Worm (Caenorhabditis elegans): Measurements from ENCODE around the gene inx-6.

The inx-6 gene

DNA sequence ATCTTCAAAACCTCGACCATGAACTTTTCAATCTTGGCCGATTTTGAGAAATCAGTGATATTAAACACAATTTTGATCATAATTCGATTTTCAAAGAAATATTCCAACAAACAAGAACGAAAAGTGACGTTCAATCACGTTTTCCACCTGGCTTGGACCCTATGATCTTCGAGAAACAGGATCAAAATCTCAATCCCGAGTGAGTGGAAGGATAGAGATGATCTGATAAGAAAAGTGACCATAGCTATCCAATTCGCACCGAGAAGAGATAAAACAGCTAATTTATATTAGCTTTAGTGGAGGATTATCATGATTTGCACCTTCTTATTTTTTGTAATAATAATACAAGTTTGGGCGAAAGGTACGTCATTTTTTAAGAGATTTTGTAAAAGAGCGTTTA lies 25.3 kb upstream of the inx-6 start, which contains the start of gene T23F6.2:
T23F6.2 (plus strand) TSS at position 251 of the 400 bp plus-strand sequence.
- TF ChIP-seq ceh-16 (tag; optimal IDR thresholded peaks at IDR 0.05) (no peak), nhr-43 (tag; optimal IDR thresholded peaks at IDR 0.05; ENCODE audit: poor library complexity, severe bottlenecking) (peak; percentile 53)

DNA sequence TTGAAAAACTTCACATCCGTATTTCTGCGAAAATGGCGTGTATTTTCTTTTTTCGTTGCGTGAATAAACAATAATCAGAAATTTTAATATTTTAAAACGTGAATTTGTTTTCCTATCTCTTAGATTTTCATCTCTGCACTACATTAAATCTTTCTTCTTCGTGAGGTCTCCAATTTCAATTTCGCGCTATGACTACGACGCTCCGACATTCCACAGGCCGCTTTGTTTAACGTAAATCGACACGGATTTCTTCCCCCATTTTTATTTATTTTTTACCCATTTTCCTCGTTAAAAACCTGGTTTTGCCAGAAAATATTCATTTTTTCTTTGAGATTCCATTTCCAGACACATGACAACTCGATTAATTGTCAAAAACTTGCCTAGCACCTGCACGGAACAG lies 21.7 kb upstream of the inx-6 start, which contains the start of the genes T23F6.3 and rbd-1:
T23F6.3 (minus strand) TSS at position 120 of the 400 bp plus-strand sequence.
rbd-1 (plus strand) TSS at position 346 of the 400 bp plus-strand sequence.
- peak; percentile 70 for TF ChIP-seq pqm-1 (tag; optimal IDR thresholded peaks at IDR 0.05)
- TF ChIP-seq nhr-25 (tag; optimal IDR thresholded peaks at IDR 0.05): peak; percentile 71
- no peak for TF ChIP-seq egl-27 (tag; optimal IDR thresholded peaks at IDR 0.05)
- peak; percentile 83 for TF ChIP-seq lin-15B (tag; optimal IDR thresholded peaks at IDR 0.05)
- peak; percentile 64 for TF ChIP-seq nhr-77 (tag; optimal IDR thresholded peaks at IDR 0.05)
- TF ChIP-seq pha-4 (tag; optimal IDR thresholded peaks at IDR 0.05): peak; percentile 95
- TF ChIP-seq hmg-11 (tag; optimal IDR thresholded peaks at IDR 0.05): peak; percentile 89
- peak; percentile 92 for TF ChIP-seq nhr-23 (tag; optimal IDR thresholded peaks at IDR 0.05)
- peak; percentile 55 for TF ChIP-seq tbx-2 (tag; optimal IDR thresholded peaks at IDR 0.05)
- peak; percentile 57 for TF ChIP-seq skn-1 (tag; optimal IDR thresholded peaks at IDR 0.05)
- TF ChIP-seq nhr-43 (tag; optimal IDR thresholded peaks at IDR 0.05; ENCODE audit: poor library complexity, severe bottlenecking): peak; percentile 86
- peak; percentile 54 for TF ChIP-seq jun-1 (tag; optimal IDR thresholded peaks at IDR 0.05)
- peak; percentile 57 for TF ChIP-seq lsy-12 (tag; optimal IDR thresholded peaks at IDR 0.05)
- TF ChIP-seq R02D3.7 (tag; optimal IDR thresholded peaks at IDR 0.05): peak; percentile 99
- peak; percentile 73 for TF ChIP-seq ceh-28 (tag; optimal IDR thresholded peaks at IDR 0.05)
- no peak for TF ChIP-seq ztf-11 (tag; optimal IDR thresholded peaks at IDR 0.05)
- peak; percentile 69 for TF ChIP-seq nhr-11 (tag; optimal IDR thresholded peaks at IDR 0.05)
- TF ChIP-seq snpc-4 (tag; optimal IDR thresholded peaks at IDR 0.05): peak; percentile 75
- no peak for TF ChIP-seq mml-1 (tag; optimal IDR thresholded peaks at IDR 0.05)
- peak; percentile 84 for TF ChIP-seq nfya-1 (tag; optimal IDR thresholded peaks at IDR 0.05; ENCODE audit: insufficient read depth)
- TF ChIP-seq aly-2 (tag; optimal IDR thresholded peaks at IDR 0.05): no peak
- no peak for TF ChIP-seq ZK546.5 (tag; optimal IDR thresholded peaks at IDR 0.05)
- TF ChIP-seq egl-5 (tag; optimal IDR thresholded peaks at IDR 0.05): peak; percentile 73
- peak; percentile 69 for TF ChIP-seq lin-39 (tag; optimal IDR thresholded peaks at IDR 0.05)
- TF ChIP-seq unc-39 (tag; optimal IDR thresholded peaks at IDR 0.05): no peak
- TF ChIP-seq ceh-82 (tag; optimal IDR thresholded peaks at IDR 0.05): peak; percentile 82
- TF ChIP-seq elt-2 (tag; optimal IDR thresholded peaks at IDR 0.05): peak; percentile 48

DNA sequence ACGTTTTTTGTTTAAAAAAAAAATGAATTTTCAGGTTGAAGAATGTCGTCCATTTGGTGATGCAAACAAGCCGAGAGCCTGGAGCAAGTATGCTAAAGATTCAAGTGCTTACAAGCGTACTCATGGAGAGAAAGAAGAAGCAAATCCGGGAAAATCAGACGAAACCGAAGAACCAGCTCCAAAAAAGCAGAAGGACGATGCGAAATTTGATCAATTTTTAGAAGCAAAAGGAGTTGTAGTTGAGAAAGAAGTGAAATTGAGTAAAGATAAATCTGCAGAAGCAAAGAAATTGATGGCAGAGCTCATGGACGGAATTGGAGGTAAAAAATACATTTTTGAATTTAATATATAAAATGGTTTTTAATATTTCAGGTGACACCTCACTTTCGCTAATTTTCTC lies 21.2 kb upstream of the inx-6 start:
- TF ChIP-seq ztf-11 (tag; optimal IDR thresholded peaks at IDR 0.05): no peak
- no peak for TF ChIP-seq hmg-11 (tag; optimal IDR thresholded peaks at IDR 0.05)
- TF ChIP-seq elt-3 (tag; optimal IDR thresholded peaks at IDR 0.05): no peak
- no peak for TF ChIP-seq mdl-1 (tag; optimal IDR thresholded peaks at IDR 0.05)
- TF ChIP-seq skn-1 (tag; optimal IDR thresholded peaks at IDR 0.05): no peak
- TF ChIP-seq nhr-28 (tag; optimal IDR thresholded peaks at IDR 0.05): no peak
- TF ChIP-seq ceh-28 (tag; optimal IDR thresholded peaks at IDR 0.05): no peak
- TF ChIP-seq pqm-1 (tag; optimal IDR thresholded peaks at IDR 0.05): no peak
- TF ChIP-seq ztf-4 (tag; optimal IDR thresholded peaks at IDR 0.05): no peak
- no peak for TF ChIP-seq nhr-12 (tag; optimal IDR thresholded peaks at IDR 0.05)
- no peak for TF ChIP-seq pha-4 (tag; optimal IDR thresholded peaks at IDR 0.05)
- no peak for TF ChIP-seq fkh-2 (tag; optimal IDR thresholded peaks at IDR 0.05)
- no peak for TF ChIP-seq nfya-1 (tag; optimal IDR thresholded peaks at IDR 0.05; ENCODE audit: insufficient read depth)
- TF ChIP-seq lin-15B (tag; optimal IDR thresholded peaks at IDR 0.05): no peak

DNA sequence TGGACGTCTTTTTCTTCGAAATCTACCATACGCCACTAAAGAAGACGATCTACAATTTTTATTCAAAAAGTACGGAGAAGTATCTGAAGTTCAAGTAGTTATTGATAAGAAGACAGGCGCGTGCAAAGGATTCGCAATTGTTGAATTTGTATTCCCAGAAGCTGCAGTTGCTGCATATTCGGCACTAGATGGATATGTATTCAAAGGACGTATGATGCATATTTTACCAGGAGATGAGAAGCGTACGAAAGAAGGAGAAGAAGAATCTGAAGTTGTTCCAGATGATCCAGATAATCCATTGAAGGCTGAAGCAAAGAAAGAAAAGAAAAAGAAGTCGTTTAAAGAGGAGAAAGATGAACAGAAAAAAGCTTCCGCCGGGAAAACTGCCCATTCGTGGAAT lies 20.5 kb upstream of the inx-6 start:
- TF ChIP-seq snpc-4 (tag; optimal IDR thresholded peaks at IDR 0.05): no peak
- TF ChIP-seq ztf-11 (tag; optimal IDR thresholded peaks at IDR 0.05): no peak
- no peak for TF ChIP-seq daf-12 (tag; optimal IDR thresholded peaks at IDR 0.05)
- no peak for TF ChIP-seq nhr-12 (tag; optimal IDR thresholded peaks at IDR 0.05)

DNA sequence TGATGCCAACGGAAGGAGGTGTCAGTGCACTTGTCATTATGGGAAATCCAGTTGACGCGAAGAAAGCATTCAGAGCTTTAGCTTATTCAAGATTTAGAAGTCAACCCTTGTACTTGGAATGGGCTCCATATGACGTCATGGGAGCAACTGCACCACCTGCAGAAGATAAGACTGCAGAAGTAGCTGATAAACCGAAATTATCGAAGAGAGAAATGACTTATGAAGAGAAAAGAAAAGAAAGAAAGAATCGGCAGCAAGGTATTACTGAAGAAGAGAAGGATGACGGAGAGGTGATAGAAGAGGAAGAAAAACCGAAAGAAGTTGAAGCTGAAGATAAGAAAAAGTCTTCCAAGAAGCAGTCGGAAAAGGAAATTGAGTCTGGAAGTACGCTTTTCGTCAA lies 18.2 kb upstream of the inx-6 start:
- peak; percentile 13 for TF ChIP-seq pqm-1 (tag; optimal IDR thresholded peaks at IDR 0.05)
- peak; percentile 70 for TF ChIP-seq elt-2 (tag; optimal IDR thresholded peaks at IDR 0.05)
- no peak for TF ChIP-seq nhr-11 (tag; optimal IDR thresholded peaks at IDR 0.05)
